Fruit fly (Drosophila melanogaster): Measurements from ENCODE around the gene simj.

simj gene

DNA sequence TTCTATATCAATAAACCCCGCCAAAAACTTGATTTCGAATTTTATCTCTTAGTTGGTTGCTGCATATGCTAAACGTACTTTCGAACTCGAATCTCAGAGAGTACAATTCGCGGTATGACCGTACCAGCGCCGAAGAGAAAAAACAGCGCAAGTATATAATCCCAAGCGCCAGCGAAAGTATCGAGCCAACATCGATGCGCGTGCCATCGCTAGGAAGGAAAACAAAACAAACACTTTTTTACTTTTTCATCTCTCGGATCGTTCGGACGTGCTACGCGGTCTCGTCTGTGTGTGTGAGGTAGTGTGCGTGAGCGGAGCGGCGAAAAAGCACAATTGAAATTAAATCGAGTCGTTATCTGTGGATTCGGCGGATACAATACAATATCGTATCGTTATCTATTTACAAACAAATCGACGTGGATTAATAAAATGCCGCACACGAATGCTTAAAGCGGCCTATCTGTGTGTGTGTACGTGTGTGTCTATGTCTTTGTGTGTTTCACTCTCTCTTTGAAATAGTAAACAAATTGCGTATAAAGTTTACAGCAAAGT is at the start of gene simj:
simj (plus strand) TSS at position 229 of the 552 bp plus-strand sequence.
- TF ChIP-seq ttk (optimal IDR thresholded peaks at IDR 0.05) (no peak), psq (optimal IDR thresholded peaks at IDR 0.05) (no peak), h (optimal IDR thresholded peaks at IDR 0.05) (no peak), Sin3A (optimal IDR thresholded peaks at IDR 0.05) (no peak)

- TF ChIP-seq psq (optimal IDR thresholded peaks at IDR 0.05) (no peak), Myc (optimal IDR thresholded peaks at IDR 0.05) (no peak), h (optimal IDR thresholded peaks at IDR 0.05) (no peak), insv (optimal IDR thresholded peaks at IDR 0.05) (no peak), ttk (optimal IDR thresholded peaks at IDR 0.05) (no peak), Sin3A (optimal IDR thresholded peaks at IDR 0.05) (no peak)
These were observed 41.1 kb upstream of the simj start, which contains the start of gene CG42521 for dm6 chr3L:10623476-10623875. Gene CG42521, minus strand, starts transcription at chr3L:10623576.

- TF ChIP-seq psq (optimal IDR thresholded peaks at IDR 0.05) (no peak), insv (optimal IDR thresholded peaks at IDR 0.05) (no peak), Myc (optimal IDR thresholded peaks at IDR 0.05) (no peak), h (optimal IDR thresholded peaks at IDR 0.05) (no peak), ttk (optimal IDR thresholded peaks at IDR 0.05) (no peak), Sin3A (optimal IDR thresholded peaks at IDR 0.05) (no peak)
These were observed 39.0 kb upstream of the simj start, which contains the start of gene CG43127 for dm6 chr3L:10625499-10625898. Gene CG43127, minus strand, starts transcription at chr3L:10625599.

DNA sequence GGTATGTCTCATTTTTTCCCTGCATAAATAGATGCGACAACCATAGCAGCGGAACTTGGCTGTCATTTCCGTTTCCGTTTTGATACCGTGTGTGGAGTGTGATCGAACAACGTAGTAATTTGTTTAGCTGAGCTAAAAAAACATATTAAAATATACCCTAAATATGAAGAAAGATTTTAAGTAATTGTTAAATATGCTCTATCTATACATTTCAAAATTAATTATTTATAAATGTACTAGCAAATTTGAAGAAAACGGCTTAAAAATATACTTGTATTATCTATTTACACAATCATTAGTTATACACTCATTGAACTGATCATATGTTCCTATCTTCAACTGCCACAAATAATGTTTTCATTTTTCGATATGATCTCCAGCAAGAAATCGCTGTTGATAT is 38.3 kb upstream of the simj start, which contains the start of gene CG34238:
CG34238 (plus strand) TSS at position 301 of the 400 bp plus-strand sequence.
- TF ChIP-seq Sin3A (optimal IDR thresholded peaks at IDR 0.05) (no peak), ttk (optimal IDR thresholded peaks at IDR 0.05) (no peak), insv (optimal IDR thresholded peaks at IDR 0.05) (no peak), psq (optimal IDR thresholded peaks at IDR 0.05) (no peak), h (optimal IDR thresholded peaks at IDR 0.05) (no peak), Myc (optimal IDR thresholded peaks at IDR 0.05) (no peak)

DNA sequence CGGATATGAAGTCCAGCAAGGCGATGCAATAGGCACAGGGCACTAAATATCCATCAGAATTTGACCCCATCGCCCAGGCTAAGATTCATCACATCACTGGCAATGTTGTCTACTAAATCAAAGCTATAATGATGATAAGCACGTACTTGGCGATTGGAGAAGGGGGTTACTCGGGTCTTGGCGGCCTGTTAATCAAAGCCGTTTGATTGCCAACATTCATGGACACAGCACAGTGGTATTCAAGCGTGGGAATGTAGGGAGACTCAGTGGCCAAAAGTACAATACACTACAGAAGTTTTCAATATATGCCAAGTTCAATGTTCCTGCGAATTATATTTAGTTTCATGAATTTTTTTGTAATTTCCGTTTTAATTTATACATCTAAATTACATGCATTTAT is 36.2 kb upstream of the simj start, which contains the start of gene CG14151:
CG14151 (minus strand) TSS at position 101 of the 400 bp plus-strand sequence.
- TF ChIP-seq h (optimal IDR thresholded peaks at IDR 0.05) (no peak), psq (optimal IDR thresholded peaks at IDR 0.05) (no peak), Sin3A (optimal IDR thresholded peaks at IDR 0.05) (no peak), Myc (optimal IDR thresholded peaks at IDR 0.05) (no peak)

DNA sequence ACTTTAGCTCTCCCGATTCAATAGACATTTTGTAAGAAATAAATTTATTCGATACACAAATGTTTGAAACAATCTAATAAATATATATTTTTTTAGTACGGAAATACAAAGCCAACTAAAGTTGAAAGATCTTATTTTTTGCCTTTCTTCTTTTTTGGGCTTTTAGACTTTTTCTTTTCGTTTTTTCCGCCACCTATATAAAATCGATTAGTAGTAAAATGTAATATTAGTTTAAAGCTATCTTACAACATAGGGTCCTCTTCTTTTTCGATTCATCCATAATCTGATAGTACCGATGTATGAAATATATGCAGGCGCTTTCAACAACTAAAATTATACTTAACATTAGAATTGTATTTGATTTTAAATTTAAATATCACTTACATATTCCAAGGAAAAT is 34.6 kb upstream of the simj start, which contains the start of gene CG42536:
CG42536 (minus strand) TSS at position 101 of the 400 bp plus-strand sequence.
- TF ChIP-seq Sin3A (optimal IDR thresholded peaks at IDR 0.05) = no peak
- no peak for TF ChIP-seq psq (optimal IDR thresholded peaks at IDR 0.05)
- TF ChIP-seq Myc (optimal IDR thresholded peaks at IDR 0.05) = no peak
- TF ChIP-seq ttk (optimal IDR thresholded peaks at IDR 0.05) = no peak
- TF ChIP-seq insv (optimal IDR thresholded peaks at IDR 0.05) = no peak
- no peak for TF ChIP-seq h (optimal IDR thresholded peaks at IDR 0.05)

- TF ChIP-seq Myc (optimal IDR thresholded peaks at IDR 0.05) (no peak), insv (optimal IDR thresholded peaks at IDR 0.05) (no peak), psq (optimal IDR thresholded peaks at IDR 0.05) (no peak), h (optimal IDR thresholded peaks at IDR 0.05) (no peak), Sin3A (optimal IDR thresholded peaks at IDR 0.05) (no peak), ttk (optimal IDR thresholded peaks at IDR 0.05) (no peak)
These were observed 33.6 kb upstream of the simj start, which contains the start of the genes CG42535, CG34001 and hay for dm6 chr3L:10630885-10631359. Gene CG42535, minus strand, starts transcription at chr3L:10630935. Gene CG34001, plus strand, starts transcription at chr3L:10631079. Gene hay, plus strand, starts transcription at chr3L:10631079.

- TF ChIP-seq insv (optimal IDR thresholded peaks at IDR 0.05) = no peak
- TF ChIP-seq Sin3A (optimal IDR thresholded peaks at IDR 0.05) = no peak
- TF ChIP-seq ttk (optimal IDR thresholded peaks at IDR 0.05) = no peak
- TF ChIP-seq h (optimal IDR thresholded peaks at IDR 0.05) = no peak
- TF ChIP-seq psq (optimal IDR thresholded peaks at IDR 0.05) = no peak
- no peak for TF ChIP-seq Myc (optimal IDR thresholded peaks at IDR 0.05)
These were observed 26.7 kb upstream of the simj start, which contains the start of gene Cnep1r2 for dm6 chr3L:10637819-10638218. Gene Cnep1r2, plus strand, starts transcription at chr3L:10638146.

dm6 chr3L:10639440-10639839 is 25.1 kb upstream of the simj start, which contains the start of gene CG18628:
Gene CG18628, plus strand, starts transcription at chr3L:10639740.
- TF ChIP-seq Myc (optimal IDR thresholded peaks at IDR 0.05) = no peak
- TF ChIP-seq insv (optimal IDR thresholded peaks at IDR 0.05) = no peak
- TF ChIP-seq psq (optimal IDR thresholded peaks at IDR 0.05) = no peak
- no peak for TF ChIP-seq h (optimal IDR thresholded peaks at IDR 0.05)
- no peak for TF ChIP-seq Sin3A (optimal IDR thresholded peaks at IDR 0.05)

DNA sequence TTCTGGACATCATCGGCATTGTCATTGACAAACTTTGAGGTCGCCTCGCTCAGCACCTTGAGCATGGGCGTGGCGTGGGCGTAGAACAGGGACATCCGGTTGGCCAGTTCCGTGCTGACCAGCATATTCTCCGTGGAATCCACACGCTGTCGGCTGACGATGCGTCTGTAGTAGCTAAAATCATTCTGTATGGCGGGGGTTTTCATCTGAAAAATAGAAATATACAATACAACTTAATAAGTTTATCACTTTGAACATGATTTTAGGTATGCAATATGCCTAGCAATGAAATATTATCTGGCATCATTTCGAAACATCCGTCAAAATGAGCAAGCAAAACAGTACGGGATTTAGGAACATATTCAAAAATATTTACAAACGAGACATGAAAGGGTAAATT is 22.9 kb upstream of the simj start, which contains the start of gene CG14154:
CG14154 (plus strand) TSS at position 301 of the 400 bp plus-strand sequence.
- no peak for TF ChIP-seq Sin3A (optimal IDR thresholded peaks at IDR 0.05)
- TF ChIP-seq psq (optimal IDR thresholded peaks at IDR 0.05) = no peak
- no peak for TF ChIP-seq Myc (optimal IDR thresholded peaks at IDR 0.05)
- TF ChIP-seq ttk (optimal IDR thresholded peaks at IDR 0.05) = no peak
- TF ChIP-seq insv (optimal IDR thresholded peaks at IDR 0.05) = no peak
- TF ChIP-seq h (optimal IDR thresholded peaks at IDR 0.05) = no peak

DNA sequence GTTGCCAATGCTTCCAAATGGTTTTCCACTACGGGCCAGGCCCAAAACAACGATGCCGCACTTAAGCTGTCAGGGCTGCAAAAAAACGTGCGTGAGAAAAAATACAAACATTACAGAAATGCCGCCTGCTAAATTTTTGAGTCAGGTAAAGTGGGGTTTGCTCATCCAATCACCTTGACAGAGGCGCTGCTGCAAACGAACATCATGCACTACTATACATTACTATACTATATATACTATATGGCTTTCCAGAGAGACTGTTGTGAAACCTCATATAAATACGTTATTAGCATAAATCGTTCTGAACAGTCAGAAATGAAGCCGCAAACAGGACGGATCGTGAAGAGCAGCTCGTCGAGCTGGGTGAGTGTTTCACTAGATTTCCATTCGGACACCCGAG is 21.3 kb upstream of the simj start, which contains the start of gene CG14153:
CG14153 (plus strand) TSS at position 301 of the 400 bp plus-strand sequence.
- TF ChIP-seq Myc (optimal IDR thresholded peaks at IDR 0.05) (no peak), insv (optimal IDR thresholded peaks at IDR 0.05) (no peak), psq (optimal IDR thresholded peaks at IDR 0.05) (no peak), h (optimal IDR thresholded peaks at IDR 0.05) (no peak), ttk (optimal IDR thresholded peaks at IDR 0.05) (no peak), Sin3A (optimal IDR thresholded peaks at IDR 0.05) (no peak)

dm6 chr3L:10645965-10646364 is 18.6 kb upstream of the simj start:
- no peak for TF ChIP-seq insv (optimal IDR thresholded peaks at IDR 0.05)
- TF ChIP-seq Sin3A (optimal IDR thresholded peaks at IDR 0.05) = no peak
- TF ChIP-seq ttk (optimal IDR thresholded peaks at IDR 0.05) = no peak
- no peak for TF ChIP-seq Myc (optimal IDR thresholded peaks at IDR 0.05)
- no peak for TF ChIP-seq h (optimal IDR thresholded peaks at IDR 0.05)
- no peak for TF ChIP-seq psq (optimal IDR thresholded peaks at IDR 0.05)
